Worm (Caenorhabditis elegans): Measurements from ENCODE around the gene C05D12.2.

DNA sequence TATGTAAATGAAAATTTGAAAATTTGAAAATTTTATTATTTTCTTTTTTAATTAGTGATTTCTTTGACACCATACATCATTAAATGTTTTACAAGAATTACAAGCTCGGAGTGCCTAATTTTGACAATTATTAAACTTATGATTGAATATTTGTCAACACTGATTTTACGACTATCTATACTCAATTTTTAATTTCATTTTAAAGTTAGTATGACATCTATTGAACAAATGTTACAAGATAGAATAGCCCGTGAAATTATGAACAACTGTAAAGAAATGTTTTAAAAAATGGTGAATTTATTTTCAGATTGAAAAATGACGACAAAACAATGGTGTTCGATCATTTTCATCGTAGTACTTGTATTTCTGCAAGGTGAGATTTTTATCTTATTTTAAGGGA lies at the start of gene C05D12.2:
- no peak for TF ChIP-seq mep-1 (tag; optimal IDR thresholded peaks at IDR 0.05)
- no peak for TF ChIP-seq nhr-12 (tag; optimal IDR thresholded peaks at IDR 0.05)
- no peak for TF ChIP-seq unc-39 (tag; optimal IDR thresholded peaks at IDR 0.05)
- no peak for TF ChIP-seq nhr-76 (tag; optimal IDR thresholded peaks at IDR 0.05)
- TF ChIP-seq ceh-43 (GFP tag; optimal IDR thresholded peaks at IDR 0.05), result no peak

Data from whole organism, mixed stage, embryonic.